Worm (Caenorhabditis elegans) whole organism, L1 larva: ENCODE measurements around the gene mom-2.

Experiments used
- C04F5.9 ChIP-seq: sonication (generic microtip); optimal IDR thresholded peaks from 2 replicates; lab custom pipeline; 2016; ENCODE audit warnings: missing genetic modification characterization, missing compliant biosample characterization
- C16A3.4 ChIP-seq: fragments of 150-350 bp; optimal IDR thresholded peaks from 2 replicates; lab custom pipeline; 2014; ENCODE audit warnings: missing biosample characterization, missing genetic modification characterization
- aha-1 ChIP-seq: fragments of 150-350 bp; optimal IDR thresholded peaks from 2 replicates; lab custom pipeline; 2014; ENCODE audit warnings: missing biosample characterization, missing genetic modification characterization
- alr-1 ChIP-seq: fragments of 200-800 bp; sonication (Bioruptor generic); optimal IDR thresholded peaks from 2 replicates; lab custom pipeline; 2018; ENCODE audit warnings: borderline replicate concordance, mild to moderate bottlenecking, missing genetic modification characterization, missing compliant biosample characterization
- ceh-82 ChIP-seq, 3 experiments: fragments of 150-350 bp in 1 of 3; sonication (generic microtip) in 2 of 3; optimal IDR thresholded peaks; 2 replicates each; lab custom pipeline; 2014 to 2017; ENCODE audit warnings: missing biosample characterization in 3 of 3, missing genetic modification characterization in 3 of 3
- ceh-90 ChIP-seq: sonication (generic microtip); optimal IDR thresholded peaks from 2 replicates; lab custom pipeline; 2016; ENCODE audit warnings: missing genetic modification characterization, missing compliant biosample characterization
- dpl-1 ChIP-seq, 3 experiments: fragments of 150-350 bp in 2 of 3; sonication (generic microtip) in 1 of 3; optimal IDR thresholded peaks; 2 replicates each; lab custom pipeline; 2014 to 2017; ENCODE audit warnings: missing biosample characterization in 3 of 3, missing genetic modification characterization in 3 of 3, missing genetic modification reagents in 3 of 3
- efl-3 ChIP-seq: fragments of 200-800 bp; sonication (Bioruptor generic); optimal IDR thresholded peaks from 2 replicates; lab custom pipeline; 2018; ENCODE audit warnings: mild to moderate bottlenecking, missing genetic modification characterization, missing compliant biosample characterization
- elt-2 ChIP-seq: sonication (generic microtip); optimal IDR thresholded peaks from 2 replicates; lab custom pipeline; 2016; ENCODE audit warnings: missing genetic modification characterization, mild to moderate bottlenecking, inconsistent platforms, missing compliant biosample characterization, missing genetic modification reagents
- elt-3 ChIP-seq, 6 experiments: fragments of 150-350 bp in 1 of 6; sonication (generic microtip); optimal IDR thresholded peaks; 2 replicates each; lab custom pipeline; 2017 to 2018; ENCODE audit warnings: missing biosample characterization in 6 of 6, missing genetic modification characterization in 6 of 6, inconsistent platforms in 1 of 6
- ets-5 ChIP-seq: fragments of 200-800 bp; sonication (Bioruptor generic); IDR thresholded peaks from 2 replicates; pipeline ENCODE4 v1.3.6; 2022; ENCODE audit warnings: missing genetic modification characterization, missing compliant biosample characterization
- fkh-10 ChIP-seq: sonication (generic microtip); optimal IDR thresholded peaks from 2 replicates; lab custom pipeline; 2017; ENCODE audit warnings: missing biosample characterization, missing genetic modification reagents, missing genetic modification characterization
- fkh-4 ChIP-seq: sonication (generic microtip); optimal IDR thresholded peaks from 2 replicates; lab custom pipeline; 2016; ENCODE audit warnings: missing compliant biosample characterization, missing genetic modification characterization, borderline replicate concordance
- fkh-8 ChIP-seq: sonication (generic microtip); optimal IDR thresholded peaks from 2 replicates; lab custom pipeline; 2016; ENCODE audit warnings: mild to moderate bottlenecking, missing genetic modification characterization, missing compliant biosample characterization
- fos-1 ChIP-seq: fragments of 150-350 bp; optimal IDR thresholded peaks from 2 replicates; lab custom pipeline; 2014; ENCODE audit warnings: missing biosample characterization, missing genetic modification characterization
- hlh-17 ChIP-seq: fragments of 200-800 bp; sonication (Bioruptor generic); optimal IDR thresholded peaks from 2 replicates; lab custom pipeline; 2018; ENCODE audit warnings: missing genetic modification characterization, mild to moderate bottlenecking, missing compliant biosample characterization, moderate library complexity, borderline replicate concordance
- hpl-2 ChIP-seq: fragments of 150-350 bp; optimal IDR thresholded peaks from 2 replicates; lab custom pipeline; 2014; ENCODE audit warnings: missing biosample characterization, missing genetic modification reagents, missing genetic modification characterization
- irx-1 ChIP-seq: sonication (generic microtip); optimal IDR thresholded peaks from 2 replicates; lab custom pipeline; 2016; ENCODE audit warnings: missing genetic modification characterization, missing compliant biosample characterization
- isw-1 ChIP-seq: fragments of 200-800 bp; sonication (Bioruptor generic); IDR thresholded peaks from 2 replicates; pipeline ENCODE4 v1.3.6; 2022; ENCODE audit warnings: missing genetic modification characterization, missing compliant biosample characterization
- lin-15B ChIP-seq: fragments of 150-350 bp; sonication (generic microtip); optimal IDR thresholded peaks from 3 replicates; lab custom pipeline; 2014; ENCODE audit warnings: missing biosample characterization, missing genetic modification characterization
- lin-35 ChIP-seq, 2 experiments: fragments of 150-350 bp; optimal IDR thresholded peaks; 2 replicates each; lab custom pipeline; 2014; ENCODE audit warnings: missing biosample characterization in 2 of 2, missing genetic modification characterization in 2 of 2, missing genetic modification reagents in 2 of 2
- lin-39 ChIP-seq: fragments of 150-350 bp; optimal IDR thresholded peaks from 2 replicates; lab custom pipeline; 2014; ENCODE audit warnings: missing biosample characterization, missing genetic modification reagents, missing genetic modification characterization
- lsy-2 ChIP-seq, 2 experiments: fragments of 150-350 bp; optimal IDR thresholded peaks; 2 replicates each; lab custom pipeline; 2014; ENCODE audit warnings: missing biosample characterization in 2 of 2, missing genetic modification characterization in 2 of 2
- mab-9 ChIP-seq: fragments of 200-800 bp; sonication (Bioruptor generic); IDR thresholded peaks from 2 replicates; pipeline ENCODE4 v1.3.6; 2022; ENCODE audit warnings: missing genetic modification reagents, missing genetic modification characterization, missing compliant biosample characterization
- mdl-1 ChIP-seq, 2 experiments: fragments of 150-350 bp; optimal IDR thresholded peaks; 2 replicates each; lab custom pipeline; 2014 to 2017; ENCODE audit warnings: missing biosample characterization in 2 of 2, missing genetic modification characterization in 2 of 2, inconsistent platforms in 1 of 2
- mep-1 ChIP-seq: fragments of 150-350 bp; optimal IDR thresholded peaks from 2 replicates; lab custom pipeline; 2014; ENCODE audit warnings: missing biosample characterization, missing genetic modification characterization
- nhr-12 ChIP-seq: sonication (generic microtip); optimal IDR thresholded peaks from 2 replicates; lab custom pipeline; 2017; ENCODE audit warnings: missing biosample characterization, missing genetic modification characterization
- nhr-20 ChIP-seq: sonication (generic microtip); optimal IDR thresholded peaks from 2 replicates; lab custom pipeline; 2016; ENCODE audit warnings: mild to moderate bottlenecking, missing genetic modification characterization, missing compliant biosample characterization
- nhr-237 ChIP-seq: fragments of 150-350 bp; optimal IDR thresholded peaks from 2 replicates; lab custom pipeline; 2014; ENCODE audit warnings: missing biosample characterization, missing genetic modification characterization
- nhr-28 ChIP-seq: fragments of 150-350 bp; optimal IDR thresholded peaks from 2 replicates; lab custom pipeline; 2014; ENCODE audit warnings: missing biosample characterization, missing genetic modification characterization
- nhr-47 ChIP-seq: sonication (generic microtip); optimal IDR thresholded peaks from 2 replicates; lab custom pipeline; 2016; ENCODE audit warnings: mild to moderate bottlenecking, missing genetic modification characterization, moderate library complexity, missing compliant biosample characterization
- nhr-76 ChIP-seq: sonication (generic microtip); optimal IDR thresholded peaks from 2 replicates; lab custom pipeline; 2017; ENCODE audit warnings: missing biosample characterization, missing genetic modification characterization
- nhr-77 ChIP-seq: fragments of 150-350 bp; optimal IDR thresholded peaks from 2 replicates; lab custom pipeline; 2014; ENCODE audit warnings: missing biosample characterization, missing genetic modification characterization
- nhr-84 ChIP-seq: sonication (generic microtip); optimal IDR thresholded peaks from 2 replicates; lab custom pipeline; 2017; ENCODE audit warnings: missing biosample characterization, missing genetic modification characterization
- pag-3 ChIP-seq: sonication (generic microtip); optimal IDR thresholded peaks from 2 replicates; lab custom pipeline; 2017; ENCODE audit warnings: missing genetic modification characterization, mild to moderate bottlenecking, missing compliant biosample characterization, antibody characterized with exemption, borderline replicate concordance; ENCODE audit not compliant: insufficient read depth
- pqm-1 ChIP-seq: sonication (generic microtip); optimal IDR thresholded peaks from 3 replicates; lab custom pipeline; 2017; ENCODE audit warnings: missing biosample characterization, missing genetic modification characterization
- rnt-1 ChIP-seq: sonication (generic microtip); optimal IDR thresholded peaks from 2 replicates; lab custom pipeline; 2016; ENCODE audit warnings: mild to moderate bottlenecking, missing genetic modification characterization, moderate library complexity, missing compliant biosample characterization
- skn-1 ChIP-seq: fragments of 150-350 bp; optimal IDR thresholded peaks from 2 replicates; lab custom pipeline; 2014; ENCODE audit warnings: missing biosample characterization, missing genetic modification characterization
- snu-23 ChIP-seq: sonication (generic microtip); optimal IDR thresholded peaks from 2 replicates; lab custom pipeline; 2016; ENCODE audit warnings: missing genetic modification characterization, missing compliant biosample characterization
- sox-4 ChIP-seq: sonication (generic microtip); optimal IDR thresholded peaks from 2 replicates; lab custom pipeline; 2016; ENCODE audit warnings: missing genetic modification characterization, missing compliant biosample characterization
- sup-37 ChIP-seq: fragments of 200-800 bp; sonication (Bioruptor generic); optimal IDR thresholded peaks from 2 replicates; lab custom pipeline; 2018; ENCODE audit warnings: mild to moderate bottlenecking, missing genetic modification characterization, missing compliant biosample characterization
- tbx-2 ChIP-seq: sonication (generic microtip); optimal IDR thresholded peaks from 2 replicates; lab custom pipeline; 2016; ENCODE audit warnings: missing genetic modification characterization, missing compliant biosample characterization
- unc-62 ChIP-seq: fragments of 150-350 bp; optimal IDR thresholded peaks from 2 replicates; lab custom pipeline; 2014; ENCODE audit warnings: missing biosample characterization, missing genetic modification reagents, missing genetic modification characterization
- unc-86 ChIP-seq: sonication (generic microtip); optimal IDR thresholded peaks from 2 replicates; lab custom pipeline; 2016; ENCODE audit warnings: missing genetic modification characterization, missing compliant biosample characterization
- unc-98 ChIP-seq: fragments of 200-800 bp; sonication (Bioruptor generic); IDR thresholded peaks from 2 replicates; pipeline ENCODE4 v1.3.6; 2022; ENCODE audit warnings: missing genetic modification characterization, missing compliant biosample characterization
- vab-15 ChIP-seq: sonication (generic microtip); optimal IDR thresholded peaks from 2 replicates; lab custom pipeline; 2017; ENCODE audit warnings: missing genotype, mild to moderate bottlenecking, missing genetic modification characterization, missing compliant biosample characterization
- xbp-1 ChIP-seq: sonication (generic microtip); optimal IDR thresholded peaks from 2 replicates; lab custom pipeline; 2016; ENCODE audit warnings: missing genetic modification characterization, missing compliant biosample characterization
- zag-1 ChIP-seq: fragments of 150-350 bp; optimal IDR thresholded peaks from 2 replicates; lab custom pipeline; 2014; ENCODE audit warnings: missing biosample characterization, missing genetic modification characterization
- zip-4 ChIP-seq: fragments of 200-800 bp; sonication (Bioruptor generic); optimal IDR thresholded peaks from 2 replicates; lab custom pipeline; 2018; ENCODE audit warnings: mild to moderate bottlenecking, missing genetic modification characterization, moderate library complexity, missing compliant biosample characterization

Gene mom-2

ce11 chrV:8359113-8359564, 3.4 kb downstream of the mom-2 start, which contains the start of gene mpdu-1 (continued):
- peak; percentile 69 to 78 for TF ChIP-seq lin-35 (GFP tag; optimal IDR thresholded peaks at IDR 0.05; lab: Kevin White, UChicago)
- TF ChIP-seq unc-98 (GFP tag; lab: Robert Waterston, UW): no peak
- no peak for TF ChIP-seq sup-37 (GFP tag; lab: Kevin White, UChicago)
- peak in 1 of 2 experiments; percentile 23 for TF ChIP-seq mdl-1 (tag; optimal IDR thresholded peaks at IDR 0.05; lab: Kevin White, UChicago)
- no peak for TF ChIP-seq unc-62
- peak; percentile 30 for TF ChIP-seq unc-86 (tag; lab: Kevin White, UChicago)
- no peak for TF ChIP-seq nhr-84 (tag; lab: Kevin White, UChicago)
- peak; percentile 8 for TF ChIP-seq lin-15B
- TF ChIP-seq isw-1: no peak
- TF ChIP-seq lsy-2 (tag; optimal IDR thresholded peaks at IDR 0.05; lab: Kevin White, UChicago): peak; percentile 82 to 83
- TF ChIP-seq elt-2 (tag; lab: Kevin White, UChicago): peak; percentile 77
- TF ChIP-seq nhr-12: no peak
- TF ChIP-seq fkh-10: peak; percentile 5
- TF ChIP-seq elt-3 (tag; optimal IDR thresholded peaks at IDR 0.05; lab: Kevin White, UChicago): peak in 2 of 6 experiments; percentile 32 to 69
- TF ChIP-seq hpl-2 (GFP tag; lab: Kevin White, UChicago): no peak
- TF ChIP-seq nhr-237 (tag; lab: Kevin White, UChicago): no peak
- no peak for TF ChIP-seq C04F5.9
- TF ChIP-seq vab-15 (tag; lab: Kevin White, UChicago): no peak
- no peak for TF ChIP-seq nhr-28 (tag; lab: Kevin White, UChicago)
- TF ChIP-seq lin-39: peak; percentile 61
- TF ChIP-seq efl-3: no peak
- peak; percentile 3 for TF ChIP-seq zip-4 (GFP tag; lab: Kevin White, UChicago)
- no peak for TF ChIP-seq nhr-76 (tag; lab: Kevin White, UChicago)
- peak; percentile 8 for TF ChIP-seq nhr-77 (tag; lab: Kevin White, UChicago)
- TF ChIP-seq alr-1 (tag; lab: Kevin White, UChicago): no peak
- no peak for TF ChIP-seq aha-1
- peak; percentile 93 for TF ChIP-seq mep-1 (tag; lab: Kevin White, UChicago)
- no peak for TF ChIP-seq mab-9 (GFP tag; lab: Robert Waterston, UW)
- peak; percentile 21 for TF ChIP-seq fkh-8 (tag; lab: Kevin White, UChicago)
- peak; percentile 79 for TF ChIP-seq C16A3.4 (tag; lab: Kevin White, UChicago)
- TF ChIP-seq hlh-17 (GFP tag; lab: Kevin White, UChicago): no peak
- TF ChIP-seq pqm-1 (tag; lab: Kevin White, UChicago): no peak
- peak; percentile 71 for TF ChIP-seq rnt-1 (tag; lab: Kevin White, UChicago)
- TF ChIP-seq snu-23 (GFP tag; lab: Kevin White, UChicago): peak; percentile 76
- peak; percentile 22 for TF ChIP-seq skn-1
- TF ChIP-seq ceh-82 (tag; optimal IDR thresholded peaks at IDR 0.05; lab: Kevin White, UChicago): peak; percentile 53 to 83 (median 58)
- no peak for TF ChIP-seq pag-3
- TF ChIP-seq nhr-47 (tag; lab: Kevin White, UChicago): peak; percentile 76
- TF ChIP-seq nhr-20: peak; percentile 78
- peak; percentile 13 for TF ChIP-seq sox-4 (tag; lab: Kevin White, UChicago)
- TF ChIP-seq fos-1: no peak
- no peak for TF ChIP-seq ceh-90
- no peak for TF ChIP-seq zag-1 (tag; lab: Kevin White, UChicago)
- TF ChIP-seq xbp-1 (tag; lab: Kevin White, UChicago): peak; percentile 85
- TF ChIP-seq irx-1: peak; percentile 63
- TF ChIP-seq fkh-4 (tag; lab: Kevin White, UChicago): no peak
- peak; percentile 64 to 81 (median 75) for TF ChIP-seq dpl-1 (GFP tag; optimal IDR thresholded peaks at IDR 0.05; lab: Kevin White, UChicago)
- peak; percentile 74 for TF ChIP-seq tbx-2 (tag; lab: Kevin White, UChicago)
- no peak for TF ChIP-seq ets-5 (GFP tag; lab: Robert Waterston, UW)
